Worm (Caenorhabditis elegans) whole organism, L1 larva: Measurements from ENCODE around the gene C08H9.15.

ENCODE experiments used
- fos-1 ChIP-seq: fragments of 150-350 bp; optimal IDR thresholded peaks from 2 replicates; lab custom pipeline; 2014; ENCODE audit warnings: missing biosample characterization, missing genetic modification characterization
- mdl-1 ChIP-seq, 2 experiments: fragments of 150-350 bp; optimal IDR thresholded peaks; 2 replicates each; lab custom pipeline; 2014 to 2017; ENCODE audit warnings: missing biosample characterization in 2 of 2, missing genetic modification characterization in 2 of 2, inconsistent platforms in 1 of 2
- nhr-12 ChIP-seq: sonication (generic microtip); optimal IDR thresholded peaks from 2 replicates; lab custom pipeline; 2017; ENCODE audit warnings: missing biosample characterization, missing genetic modification characterization
- nhr-28 ChIP-seq: fragments of 150-350 bp; optimal IDR thresholded peaks from 2 replicates; lab custom pipeline; 2014; ENCODE audit warnings: missing biosample characterization, missing genetic modification characterization
- nhr-76 ChIP-seq: sonication (generic microtip); optimal IDR thresholded peaks from 2 replicates; lab custom pipeline; 2017; ENCODE audit warnings: missing biosample characterization, missing genetic modification characterization
- pqm-1 ChIP-seq: sonication (generic microtip); optimal IDR thresholded peaks from 3 replicates; lab custom pipeline; 2017; ENCODE audit warnings: missing biosample characterization, missing genetic modification characterization
- skn-1 ChIP-seq: fragments of 150-350 bp; optimal IDR thresholded peaks from 2 replicates; lab custom pipeline; 2014; ENCODE audit warnings: missing biosample characterization, missing genetic modification characterization
- tbx-2 ChIP-seq: sonication (generic microtip); optimal IDR thresholded peaks from 2 replicates; lab custom pipeline; 2016; ENCODE audit warnings: missing genetic modification characterization, missing compliant biosample characterization
- ztf-11 ChIP-seq, 2 experiments: sonication (generic microtip); optimal IDR thresholded peaks; 2 replicates each; lab custom pipeline; 2016 to 2017; ENCODE audit warnings: missing genetic modification characterization in 2 of 2, missing biosample characterization in 1 of 2, missing compliant biosample characterization in 1 of 2

DNA sequence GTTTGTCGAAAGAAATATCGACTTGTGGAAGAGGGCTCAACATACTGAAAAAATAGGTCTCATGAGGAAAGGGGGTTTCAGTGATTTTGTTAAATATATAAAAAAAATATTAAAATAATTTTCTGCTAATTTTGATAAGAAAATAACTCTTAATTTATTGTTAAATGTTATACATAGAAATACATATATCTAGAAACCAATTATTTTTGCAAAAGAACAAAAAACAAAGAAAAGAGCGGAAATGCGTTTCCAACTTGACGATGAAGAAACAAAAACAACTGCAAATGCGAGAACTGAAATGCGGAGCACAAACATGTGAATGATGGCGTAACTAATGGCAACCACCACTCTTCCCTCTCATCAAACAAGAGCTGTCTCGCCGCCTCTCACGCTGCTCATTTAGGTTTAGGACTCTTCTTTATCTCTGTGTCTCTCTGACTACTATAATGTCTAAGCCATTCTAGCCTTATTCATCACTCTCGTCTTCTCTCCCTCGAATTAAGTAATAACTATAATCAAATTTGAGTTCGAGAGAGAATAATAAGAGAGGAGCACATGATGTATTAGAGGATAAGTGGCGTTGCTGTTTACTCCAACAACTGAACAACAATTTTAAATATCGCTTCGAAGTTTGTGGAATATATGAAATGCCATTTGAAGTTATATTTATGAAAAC lies 42.6 kb upstream of the C08H9.15 start, which contains the start of gene arrd-4:
- no peak for TF ChIP-seq nhr-28 (tag; lab: Kevin White, UChicago)
- no peak for TF ChIP-seq ztf-11 (tag; optimal IDR thresholded peaks at IDR 0.05; lab: Kevin White, UChicago)
- TF ChIP-seq mdl-1 (tag; optimal IDR thresholded peaks at IDR 0.05; lab: Kevin White, UChicago), result no peak
- no peak for TF ChIP-seq tbx-2 (tag; lab: Kevin White, UChicago)
- no peak for TF ChIP-seq fos-1 (tag; lab: Kevin White, UChicago)
- no peak for TF ChIP-seq skn-1
- no peak for TF ChIP-seq nhr-76
- TF ChIP-seq pqm-1 (tag; lab: Kevin White, UChicago), result no peak
- no peak for TF ChIP-seq nhr-12
